Worm (Caenorhabditis elegans) whole organism, L4/young adult: ENCODE measurements around the gene B0281.1.

Experiments used
- W03F9.2 ChIP-seq: fragments of 150-350 bp; optimal IDR thresholded peaks from 2 replicates; lab custom pipeline; 2014; ENCODE audit warnings: missing biosample characterization, missing genetic modification characterization
- him-1 ChIP-seq: sonication (generic microtip); optimal IDR thresholded peaks from 2 replicates; lab custom pipeline; 2016; ENCODE audit warnings: missing genotype, missing genetic modification reagents, missing genetic modification characterization, missing compliant biosample characterization

DNA sequence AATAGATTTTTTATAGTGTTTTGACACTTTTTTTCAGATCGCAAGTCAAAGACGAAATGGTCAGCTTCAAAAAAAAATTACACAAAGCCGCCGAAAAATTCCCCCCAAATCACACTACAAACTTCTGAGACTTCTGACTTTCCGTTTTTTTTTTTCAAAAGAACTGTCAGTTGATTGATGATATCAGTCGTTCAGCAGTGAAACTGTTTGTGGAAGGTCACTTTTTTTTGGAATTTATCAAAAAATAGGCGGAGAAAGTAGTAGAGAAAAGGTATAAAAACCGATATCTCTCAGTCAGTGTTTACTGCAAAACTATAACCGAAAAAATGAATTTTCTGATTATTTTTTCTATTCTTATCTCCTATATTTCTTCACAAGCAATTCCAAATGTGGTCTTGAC is 40.1 kb downstream of the B0281.1 start, which contains the start of gene F43C11.3:
- TF ChIP-seq him-1 (tag; lab: Kevin White, UChicago) = no peak
- TF ChIP-seq W03F9.2 = no peak
